Fruit fly (Drosophila melanogaster): ENCODE results near the gene CG9386.

dm6 chr3R:9594839-9595238 lies 39.6 kb upstream of the CG9386 start:
- TF ChIP-seq pan (optimal IDR thresholded peaks at IDR 0.05), result no peak
- TF ChIP-seq lola (GFP tag; optimal IDR thresholded peaks at IDR 0.05), result no peak
- no peak for TF ChIP-seq OdsH (GFP tag; optimal IDR thresholded peaks at IDR 0.05)
- no peak for TF ChIP-seq psq (GFP tag; optimal IDR thresholded peaks at IDR 0.05)
- no peak for TF ChIP-seq CG32264 (GFP tag; optimal IDR thresholded peaks at IDR 0.05)
- TF ChIP-seq Dfd (GFP tag; optimal IDR thresholded peaks at IDR 0.05), result no peak
- TF ChIP-seq sage (GFP tag; optimal IDR thresholded peaks at IDR 0.05), result no peak
- no peak for TF ChIP-seq rgr (GFP tag; optimal IDR thresholded peaks at IDR 0.05)
- no peak for TF ChIP-seq Myc (optimal IDR thresholded peaks at IDR 0.05)
- TF ChIP-seq Hr78 (GFP tag; optimal IDR thresholded peaks at IDR 0.05), result no peak
- TF ChIP-seq CrebA (GFP tag; optimal IDR thresholded peaks at IDR 0.05; ENCODE audit: borderline replicate concordance), result no peak

Measured in whole organism, wandering third instar larva.